Worm (Caenorhabditis elegans): Measurements from ENCODE around the gene srt-55.

The srt-55 gene

ce11 chrIII:10106390-10106789, at the start of gene srt-55:
Gene srt-55 (minus strand): TSS chrIII:10106490.
- TF ChIP-seq ets-5 (GFP tag; IDR thresholded peaks at IDR 0.05) (no peak), pqm-1 (tag; optimal IDR thresholded peaks at IDR 0.05) (no peak), C04F5.9 (tag; optimal IDR thresholded peaks at IDR 0.05) (no peak), dsc-1 (tag; optimal IDR thresholded peaks at IDR 0.05) (no peak), unc-30 (tag; optimal IDR thresholded peaks at IDR 0.05) (no peak), ces-1 (GFP tag; optimal IDR thresholded peaks at IDR 0.05) (no peak), swsn-7 (tag; optimal IDR thresholded peaks at IDR 0.05) (no peak), fkh-10 (GFP tag; optimal IDR thresholded peaks at IDR 0.05) (no peak)

DNA sequence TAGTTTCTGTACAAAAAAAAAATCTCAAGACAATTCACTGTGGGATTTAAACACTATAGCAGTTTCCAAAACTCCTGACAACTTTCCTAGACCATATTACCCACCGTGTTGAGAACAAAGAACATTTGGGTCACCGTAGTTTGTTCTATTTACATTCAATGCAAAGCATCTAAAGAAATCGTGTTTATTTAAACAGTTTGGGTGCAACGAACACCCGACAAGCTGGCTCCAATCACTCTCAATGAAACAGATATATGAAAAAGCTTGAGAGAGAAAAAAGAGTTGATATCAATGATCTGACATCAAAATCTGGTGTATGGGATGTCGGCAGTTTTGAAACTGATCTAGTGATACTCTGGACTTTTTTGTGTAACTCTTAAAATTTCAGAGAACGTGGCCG, 48.7 kb upstream of the srt-55 start:
- TF ChIP-seq ztf-4 (tag; optimal IDR thresholded peaks at IDR 0.05) (peak; percentile 29), F16B12.6 (tag; optimal IDR thresholded peaks at IDR 0.05) (no peak), nhr-19 (GFP tag; conservative IDR thresholded peaks at IDR 0.05) (peak; percentile 22; the same call in 1 of the 2 replicates), lin-14 (GFP tag; optimal IDR thresholded peaks at IDR 0.05) (peak; percentile 34), nhr-90 (tag; optimal IDR thresholded peaks at IDR 0.05; ENCODE audit: poor library complexity) (no peak), nhr-20 (tag; optimal IDR thresholded peaks at IDR 0.05) (peak; percentile 5), lsy-2 (tag; optimal IDR thresholded peaks at IDR 0.05) (peak; percentile 14 to 16), alr-1 (tag; optimal IDR thresholded peaks at IDR 0.05; ENCODE audit: borderline replicate concordance) (no peak), nhr-71 (tag; optimal IDR thresholded peaks at IDR 0.05) (peak; percentile 73), fos-1 (tag; optimal IDR thresholded peaks at IDR 0.05) (no peak), lir-3 (tag; optimal IDR thresholded peaks at IDR 0.05; ENCODE audit: poor library complexity) (no peak), tbx-2 (tag; optimal IDR thresholded peaks at IDR 0.05) (peak; percentile 42), efl-3 (GFP tag; optimal IDR thresholded peaks at IDR 0.05) (no peak), snu-23 (GFP tag; optimal IDR thresholded peaks at IDR 0.05) (peak; percentile 15)

DNA sequence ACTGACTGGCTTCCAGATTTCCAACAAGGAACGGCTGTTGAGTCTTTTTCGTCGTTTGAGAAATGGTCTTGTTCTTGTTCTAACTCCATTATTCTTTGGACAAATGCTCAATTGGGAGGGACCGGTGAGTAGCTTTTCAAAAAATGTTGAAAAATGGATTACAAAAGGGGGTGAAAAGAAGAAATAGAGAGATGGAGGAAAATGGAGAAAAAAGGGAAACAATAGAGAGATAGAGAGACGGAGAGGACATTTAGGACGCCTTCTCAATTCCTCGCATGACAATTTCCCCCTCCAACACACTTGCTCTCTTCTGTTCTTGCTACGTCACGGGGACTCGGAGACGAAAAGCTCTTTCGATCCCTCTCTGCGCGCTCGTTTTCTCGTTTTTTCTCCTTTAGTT, 46.7 kb upstream of the srt-55 start:
- TF ChIP-seq nhr-76 (tag; optimal IDR thresholded peaks at IDR 0.05) (no peak), efl-3 (GFP tag; optimal IDR thresholded peaks at IDR 0.05) (no peak), sup-37 (GFP tag; optimal IDR thresholded peaks at IDR 0.05) (peak; percentile 5), ces-1 (GFP tag; optimal IDR thresholded peaks at IDR 0.05) (peak; percentile 42), lin-35 (GFP tag; optimal IDR thresholded peaks at IDR 0.05) (peak in 1 of 2 experiments; percentile 24), ztf-4 (tag; optimal IDR thresholded peaks at IDR 0.05) (peak; percentile 42), ceh-82 (tag; optimal IDR thresholded peaks at IDR 0.05) (peak in 2 of 3 experiments; percentile 7 to 71), elt-2 (tag; optimal IDR thresholded peaks at IDR 0.05) (no peak), isw-1 (GFP tag; IDR thresholded peaks at IDR 0.05) (peak; percentile 57), snpc-4 (tag; optimal IDR thresholded peaks at IDR 0.05) (peak; percentile 7), unc-86 (tag; optimal IDR thresholded peaks at IDR 0.05) (peak; percentile 50), nhr-19 (GFP tag; conservative IDR thresholded peaks at IDR 0.05) (peak; percentile 35; the same call in 1 of the 2 replicates), efl-1 (optimal IDR thresholded peaks at IDR 0.05) (peak; percentile 21 to 47), efl-1 (GFP tag; optimal IDR thresholded peaks at IDR 0.05 in 1 of 2) (no peak), fkh-8 (tag; optimal IDR thresholded peaks at IDR 0.05) (peak; percentile 74), mdl-1 (tag; optimal IDR thresholded peaks at IDR 0.05) (peak in 1 of 2 experiments; percentile 35), unc-130 (tag; optimal IDR thresholded peaks at IDR 0.05) (no peak), lsy-2 (tag; optimal IDR thresholded peaks at IDR 0.05) (peak; percentile 37 to 64), dpl-1 (GFP tag; optimal IDR thresholded peaks at IDR 0.05) (peak in 1 of 3 experiments; percentile 5), ceh-8 (GFP tag; optimal IDR thresholded peaks at IDR 0.05) (peak; percentile 49), unc-62 (GFP tag; optimal IDR thresholded peaks at IDR 0.05) (no peak), tbx-2 (tag; optimal IDR thresholded peaks at IDR 0.05) (peak; percentile 46), nhr-77 (tag; optimal IDR thresholded peaks at IDR 0.05) (no peak), pax-3 (tag; optimal IDR thresholded peaks at IDR 0.05) (no peak), C16A3.4 (tag; optimal IDR thresholded peaks at IDR 0.05) (peak; percentile 14), egl-13 (tag; optimal IDR thresholded peaks at IDR 0.05) (peak; percentile 7), elt-3 (tag; optimal IDR thresholded peaks at IDR 0.05) (no peak), lin-14 (GFP tag; optimal IDR thresholded peaks at IDR 0.05) (peak; percentile 93), lir-3 (tag; optimal IDR thresholded peaks at IDR 0.05; ENCODE audit: poor library complexity) (peak; percentile 23), xbp-1 (tag; optimal IDR thresholded peaks at IDR 0.05) (peak; percentile 1), snu-23 (GFP tag; optimal IDR thresholded peaks at IDR 0.05) (peak; percentile 52), nhr-71 (tag; optimal IDR thresholded peaks at IDR 0.05) (peak; percentile 70), nhr-47 (tag; optimal IDR thresholded peaks at IDR 0.05) (peak; percentile 19), fkh-10 (GFP tag; optimal IDR thresholded peaks at IDR 0.05) (peak; percentile 79), swsn-7 (tag; optimal IDR thresholded peaks at IDR 0.05) (peak; percentile 35), rnt-1 (tag; optimal IDR thresholded peaks at IDR 0.05) (peak; percentile 40)

Measured in whole organism, L1 larva.